Worm (Caenorhabditis elegans) whole organism, mixed stage, embryonic: ENCODE measurements around the gene T24F1.7.

Experiments used
- M03D4.4 ChIP-seq: sonication (generic microtip); optimal IDR thresholded peaks from 2 replicates; lab custom pipeline; 2017; ENCODE audit warnings: mild to moderate bottlenecking, missing genetic modification characterization, missing compliant biosample characterization
- bed-3 ChIP-seq: fragments of 200-800 bp; sonication (Bioruptor generic); optimal IDR thresholded peaks from 3 replicates; lab custom pipeline; 2018; ENCODE audit warnings: mild to moderate bottlenecking, missing genetic modification characterization, moderate library complexity, missing compliant biosample characterization
- blmp-1 ChIP-seq: fragments of 150-350 bp; optimal IDR thresholded peaks from 2 replicates; lab custom pipeline; 2014; ENCODE audit warnings: missing biosample characterization, missing genetic modification characterization
- ceh-39 ChIP-seq: fragments of 150-350 bp; optimal IDR thresholded peaks from 2 replicates; lab custom pipeline; 2014; ENCODE audit warnings: missing biosample characterization, missing genetic modification characterization
- ceh-43 ChIP-seq: fragments of 200-800 bp; sonication (Bioruptor generic); optimal IDR thresholded peaks from 2 replicates; lab custom pipeline; 2018; ENCODE audit warnings: mild to moderate bottlenecking, missing genetic modification characterization, moderate library complexity, missing compliant biosample characterization
- ceh-83 ChIP-seq: fragments of 200-800 bp; sonication (Bioruptor generic); optimal IDR thresholded peaks from 2 replicates; lab custom pipeline; 2018; ENCODE audit warnings: mild to moderate bottlenecking, missing genetic modification characterization, missing compliant biosample characterization
- ces-1 ChIP-seq: fragments of 150-350 bp; optimal IDR thresholded peaks from 2 replicates; lab custom pipeline; 2014; ENCODE audit warnings: missing biosample characterization, missing genetic modification reagents, missing genetic modification characterization
- cnd-1 ChIP-seq: fragments of 200-800 bp; sonication (Bioruptor generic); optimal IDR thresholded peaks from 2 replicates; lab custom pipeline; 2018; ENCODE audit warnings: mild to moderate bottlenecking, missing genetic modification characterization, missing compliant biosample characterization
- drap-1 ChIP-seq: fragments of 200-800 bp; sonication (Bioruptor generic); optimal IDR thresholded peaks from 3 replicates; lab custom pipeline; 2018; ENCODE audit warnings: mild to moderate bottlenecking, missing genetic modification characterization, missing compliant biosample characterization
- elt-3 ChIP-seq: fragments of 150-350 bp; optimal IDR thresholded peaks from 2 replicates; lab custom pipeline; 2014; ENCODE audit warnings: missing biosample characterization, missing genetic modification characterization
- ham-2 ChIP-seq: fragments of 200-800 bp; sonication (Bioruptor generic); optimal IDR thresholded peaks from 2 replicates; lab custom pipeline; 2018; ENCODE audit warnings: mild to moderate bottlenecking, missing genetic modification characterization, missing compliant biosample characterization
- hlh-1 ChIP-seq: fragments of 150-350 bp; optimal IDR thresholded peaks from 2 replicates; lab custom pipeline; 2014; ENCODE audit warnings: missing biosample characterization, missing genetic modification reagents, missing genetic modification characterization
- lin-13 ChIP-seq: fragments of 150-350 bp; optimal IDR thresholded peaks from 2 replicates; lab custom pipeline; 2014; ENCODE audit warnings: missing biosample characterization, missing genetic modification characterization
- lin-32 ChIP-seq: fragments of 200-800 bp; sonication (Bioruptor generic); optimal IDR thresholded peaks from 2 replicates; lab custom pipeline; 2018; ENCODE audit warnings: mild to moderate bottlenecking, missing genetic modification characterization, missing compliant biosample characterization
- mab-5 ChIP-seq: fragments of 150-350 bp; optimal IDR thresholded peaks from 2 replicates; lab custom pipeline; 2014; ENCODE audit warnings: missing biosample characterization, missing genetic modification characterization
- mep-1 ChIP-seq: fragments of 150-350 bp; optimal IDR thresholded peaks from 2 replicates; lab custom pipeline; 2017; ENCODE audit warnings: missing biosample characterization, missing genetic modification reagents, missing genetic modification characterization, inconsistent platforms
- mls-2 ChIP-seq: sonication (generic microtip); optimal IDR thresholded peaks from 2 replicates; lab custom pipeline; 2016; ENCODE audit warnings: mild to moderate bottlenecking, missing genetic modification characterization, moderate library complexity, missing compliant biosample characterization
- nhr-12 ChIP-seq: fragments of 150-350 bp; optimal IDR thresholded peaks from 2 replicates; lab custom pipeline; 2014; ENCODE audit warnings: missing biosample characterization, missing genetic modification characterization
- nhr-2 ChIP-seq: fragments of 150-350 bp; optimal IDR thresholded peaks from 2 replicates; lab custom pipeline; 2014; ENCODE audit warnings: missing biosample characterization, missing genetic modification characterization
- nhr-237 ChIP-seq: fragments of 150-350 bp; optimal IDR thresholded peaks from 2 replicates; lab custom pipeline; 2014; ENCODE audit warnings: missing biosample characterization, missing genetic modification characterization
- nhr-76 ChIP-seq: sonication (generic microtip); optimal IDR thresholded peaks from 2 replicates; lab custom pipeline; 2017; ENCODE audit warnings: missing biosample characterization, missing genetic modification characterization
- pha-4 ChIP-seq: fragments of 150-350 bp; optimal IDR thresholded peaks from 2 replicates; lab custom pipeline; 2018; ENCODE audit warnings: missing biosample characterization, missing genetic modification reagents, missing genetic modification characterization
- sem-2 ChIP-seq: fragments of 200-800 bp; sonication (Bioruptor generic); optimal IDR thresholded peaks from 2 replicates; lab custom pipeline; 2018; ENCODE audit warnings: mild to moderate bottlenecking, missing genetic modification characterization, missing compliant biosample characterization
- snpc-4 ChIP-seq: fragments of 150-350 bp; optimal IDR thresholded peaks from 2 replicates; lab custom pipeline; 2014; ENCODE audit warnings: missing biosample characterization, missing genetic modification characterization
- sptf-1 ChIP-seq: sonication (generic microtip); optimal IDR thresholded peaks from 2 replicates; lab custom pipeline; 2017; ENCODE audit warnings: mild to moderate bottlenecking, missing genetic modification characterization, moderate library complexity, missing compliant biosample characterization
- tbx-8 ChIP-seq: fragments of 200-800 bp; sonication (Bioruptor generic); optimal IDR thresholded peaks from 2 replicates; lab custom pipeline; 2018; ENCODE audit warnings: mild to moderate bottlenecking, missing genetic modification characterization, moderate library complexity, missing compliant biosample characterization
- unc-62 ChIP-seq: fragments of 150-350 bp; optimal IDR thresholded peaks from 2 replicates; lab custom pipeline; 2014; ENCODE audit warnings: missing biosample characterization, missing genetic modification reagents, missing genetic modification characterization
- zip-8 ChIP-seq: fragments of 150-350 bp; optimal IDR thresholded peaks from 2 replicates; lab custom pipeline; 2014; ENCODE audit warnings: missing biosample characterization, missing genetic modification characterization
- ztf-11 ChIP-seq: fragments of 150-350 bp; optimal IDR thresholded peaks from 2 replicates; lab custom pipeline; 2014; ENCODE audit warnings: missing biosample characterization, missing genetic modification characterization

Gene T24F1.7

ce11 chrII:11333375-11333774 is 21.1 kb downstream of the T24F1.7 start:
- TF ChIP-seq zip-8 (tag; lab: Kevin White, UChicago) = no peak
- TF ChIP-seq ces-1 (GFP tag; lab: Kevin White, UChicago) = peak; percentile 38

ce11 chrII:11333846-11334638 is 21.7 kb downstream of the T24F1.7 start:
- TF ChIP-seq bed-3 (GFP tag; lab: Kevin White, UChicago) = no peak
- TF ChIP-seq ces-1 (GFP tag; lab: Kevin White, UChicago) = no peak
- no peak for TF ChIP-seq ztf-11 (tag; lab: Kevin White, UChicago)
- TF ChIP-seq ceh-43 (GFP tag; lab: Kevin White, UChicago) = no peak
- no peak for TF ChIP-seq mep-1 (tag; lab: Kevin White, UChicago)
- TF ChIP-seq snpc-4 (tag; lab: Kevin White, UChicago) = no peak
- TF ChIP-seq nhr-12 (tag; lab: Kevin White, UChicago) = no peak
- no peak for TF ChIP-seq mab-5 (tag; lab: Kevin White, UChicago)
- no peak for TF ChIP-seq nhr-76 (tag; lab: Kevin White, UChicago)
- no peak for TF ChIP-seq tbx-8

DNA sequence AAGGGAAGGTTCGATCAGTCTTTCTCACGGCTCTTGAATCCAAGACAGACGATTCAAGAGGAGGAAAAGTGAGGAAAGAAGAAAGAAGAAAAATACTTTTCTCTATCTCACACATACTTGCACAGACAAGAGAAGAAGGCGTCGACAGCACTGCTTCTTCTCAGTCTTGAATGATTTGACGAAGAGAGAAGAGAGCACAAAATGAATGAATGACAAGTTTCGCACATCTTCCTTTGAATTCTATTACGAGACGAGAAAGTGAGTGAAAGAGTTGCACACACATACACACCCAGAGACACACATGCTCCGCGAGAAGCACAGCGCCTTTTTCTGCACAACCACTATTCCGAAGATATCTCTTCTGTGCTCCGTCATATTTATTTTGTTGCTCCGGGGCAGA is 23.3 kb downstream of the T24F1.7 start:
- TF ChIP-seq ces-1 (GFP tag; lab: Kevin White, UChicago) (peak; percentile 96), blmp-1 (tag; lab: Kevin White, UChicago) (no peak), elt-3 (no peak)

DNA sequence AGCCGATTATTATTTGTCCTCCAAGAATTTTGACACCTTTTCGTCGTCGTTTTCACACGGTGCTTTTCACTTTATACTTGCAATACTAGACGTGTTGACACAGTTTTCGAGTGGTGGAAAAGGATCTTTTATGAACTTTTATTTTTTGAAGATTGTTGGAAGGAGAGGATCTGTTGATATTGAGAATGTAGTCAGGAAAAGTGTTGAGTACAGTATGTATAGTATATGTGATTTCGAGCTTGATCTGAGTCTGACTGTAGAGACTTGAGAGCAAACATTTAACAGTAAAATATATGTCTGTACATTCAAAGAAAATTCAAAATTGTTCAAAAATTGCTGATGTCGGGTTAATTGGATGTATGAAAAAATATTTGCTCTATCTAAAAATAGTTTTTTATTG is 23.8 kb downstream of the T24F1.7 start:
- no peak for TF ChIP-seq drap-1 (GFP tag; lab: Kevin White, UChicago)
- TF ChIP-seq hlh-1 = no peak
- no peak for TF ChIP-seq sem-2 (GFP tag; lab: Kevin White, UChicago)
- TF ChIP-seq mep-1 (tag; lab: Kevin White, UChicago) = no peak
- no peak for TF ChIP-seq tbx-8
- no peak for TF ChIP-seq ceh-39
- no peak for TF ChIP-seq ceh-83 (GFP tag; lab: Kevin White, UChicago)
- TF ChIP-seq blmp-1 (tag; lab: Kevin White, UChicago) = no peak
- no peak for TF ChIP-seq nhr-76 (tag; lab: Kevin White, UChicago)
- TF ChIP-seq zip-8 (tag; lab: Kevin White, UChicago) = no peak
- TF ChIP-seq M03D4.4 (tag; lab: Kevin White, UChicago) = no peak
- TF ChIP-seq cnd-1 = no peak
- TF ChIP-seq mls-2 (tag; lab: Kevin White, UChicago) = no peak
- no peak for TF ChIP-seq pha-4 (tag; lab: Kevin White, UChicago)
- TF ChIP-seq ztf-11 (tag; lab: Kevin White, UChicago) = no peak
- no peak for TF ChIP-seq nhr-12 (tag; lab: Kevin White, UChicago)
- TF ChIP-seq elt-3 = no peak
- TF ChIP-seq nhr-237 = no peak
- no peak for TF ChIP-seq snpc-4 (tag; lab: Kevin White, UChicago)
- TF ChIP-seq sptf-1 (tag; lab: Kevin White, UChicago) = no peak

DNA sequence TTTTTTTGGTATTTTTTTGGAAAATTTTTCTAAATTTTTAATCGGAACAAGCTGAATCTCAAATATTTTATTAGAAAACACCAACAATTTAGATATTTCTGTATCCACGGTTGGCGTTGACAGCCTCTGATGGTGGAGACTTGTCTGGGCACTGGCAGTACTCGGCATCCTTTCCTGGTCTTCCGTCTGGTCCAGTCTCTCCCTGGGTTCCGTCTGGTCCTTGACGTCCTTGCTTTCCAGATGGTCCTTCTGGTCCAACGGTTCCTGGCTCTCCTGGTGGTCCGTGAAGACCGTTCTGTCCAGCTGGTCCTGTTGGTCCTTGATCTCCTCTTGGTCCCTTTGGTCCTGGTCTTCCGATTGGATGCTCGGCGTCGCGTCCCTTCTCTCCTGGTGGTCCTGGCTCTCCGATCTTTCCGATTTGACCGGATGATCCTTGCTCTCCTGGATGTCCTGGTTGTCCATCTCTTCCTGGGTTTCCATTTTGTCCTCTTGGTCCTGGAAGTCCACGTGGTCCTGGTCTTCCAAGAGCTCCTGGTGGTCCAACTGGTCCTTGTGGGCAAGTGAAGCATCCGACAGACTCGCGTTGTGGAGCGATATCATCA is 24.4 kb downstream of the T24F1.7 start:
- TF ChIP-seq mep-1 (tag; lab: Kevin White, UChicago) = no peak
- TF ChIP-seq lin-13 (tag; lab: Kevin White, UChicago) = no peak
- TF ChIP-seq tbx-8 = no peak
- TF ChIP-seq lin-32 (GFP tag; lab: Kevin White, UChicago) = no peak
- no peak for TF ChIP-seq ztf-11 (tag; lab: Kevin White, UChicago)
- no peak for TF ChIP-seq nhr-2 (tag; lab: Kevin White, UChicago)
- no peak for TF ChIP-seq nhr-237
- TF ChIP-seq unc-62 = no peak
- TF ChIP-seq bed-3 (GFP tag; lab: Kevin White, UChicago) = no peak
- no peak for TF ChIP-seq ham-2 (GFP tag; lab: Kevin White, UChicago)
- TF ChIP-seq zip-8 (tag; lab: Kevin White, UChicago) = no peak
- no peak for TF ChIP-seq ceh-39
- no peak for TF ChIP-seq sem-2 (GFP tag; lab: Kevin White, UChicago)
- TF ChIP-seq elt-3 = no peak
